Worm (Caenorhabditis elegans): Measurements from ENCODE around the gene F21A3.4.
A peak's percentile ranks its signal among the peaks of the same experiment; 100 is the strongest.

Gene F21A3.4

ce11 chrV:15505068-15505467 lies 31.4 kb upstream of the F21A3.4 start (continued):
- TF ChIP-seq attf-5 (GFP tag; optimal IDR thresholded peaks at IDR 0.05) (peak; percentile 7), ceh-58 (GFP tag; IDR thresholded peaks at IDR 0.05) (0 out of 2 replicates have a peak, but pooled peaks have one; percentile 62), F52B5.7 (tag; optimal IDR thresholded peaks at IDR 0.05) (peak; percentile 53), madf-8 (GFP tag; conservative IDR thresholded peaks at IDR 0.05) (no peak), nhr-120 (GFP tag; IDR thresholded peaks at IDR 0.05) (0 out of 2 replicates have a peak, but pooled peaks have one; percentile 30), lin-26 (GFP tag; IDR thresholded peaks at IDR 0.05) (peak; percentile 85), efl-1 (GFP tag; optimal IDR thresholded peaks at IDR 0.05) (no peak), F10E7.11 (tag; optimal IDR thresholded peaks at IDR 0.05) (no peak), F22D6.2 (tag; optimal IDR thresholded peaks at IDR 0.05) (no peak), C17E4.6 (GFP tag; IDR thresholded peaks at IDR 0.05) (no peak), ccch-3 (GFP tag; optimal IDR thresholded peaks at IDR 0.05) (no peak), B0019.2 (GFP tag; conservative IDR thresholded peaks at IDR 0.05) (no peak), ztf-6 (GFP tag; IDR thresholded peaks at IDR 0.05) (no peak), egrh-3 (GFP tag; IDR thresholded peaks at IDR 0.05) (no peak), D2030.7 (GFP tag; IDR thresholded peaks at IDR 0.05) (peak; percentile 75), tlf-1 (GFP tag; optimal IDR thresholded peaks at IDR 0.05) (no peak), Y56A3A.18 (GFP tag; IDR thresholded peaks at IDR 0.05) (peak; percentile 71; the same call in 1 of the 2 replicates), hmg-1.2 (GFP tag; IDR thresholded peaks at IDR 0.05) (peak; percentile 64), attf-3 (GFP tag; conservative IDR thresholded peaks at IDR 0.05) (no peak), fkh-3 (tag; optimal IDR thresholded peaks at IDR 0.05) (no peak), ekl-4 (GFP tag; IDR thresholded peaks at IDR 0.05) (0 out of 2 replicates have a peak, but pooled peaks have one; percentile 15), nhr-179 (tag; optimal IDR thresholded peaks at IDR 0.05) (no peak), mes-4 (tag; optimal IDR thresholded peaks at IDR 0.05) (no peak), ztf-26 (tag; optimal IDR thresholded peaks at IDR 0.05) (peak; percentile 22), rpc-1 (optimal IDR thresholded peaks at IDR 0.05) (peak; percentile 76), rpc-1 (tag; optimal IDR thresholded peaks at IDR 0.05) (peak; percentile 83), ZK185.1 (tag; optimal IDR thresholded peaks at IDR 0.05; ENCODE audit: poor library complexity, severe bottlenecking) (peak; percentile 24), nfya-1 (tag; optimal IDR thresholded peaks at IDR 0.05; ENCODE audit: borderline replicate concordance, insufficient read depth) (no peak), lin-40 (tag; optimal IDR thresholded peaks at IDR 0.05) (no peak), K11D2.4 (GFP tag; IDR thresholded peaks at IDR 0.05) (peak; percentile 43; the same call in 1 of the 2 replicates), sea-2 (GFP tag; IDR thresholded peaks at IDR 0.05) (no peak), mxl-1 (tag; optimal IDR thresholded peaks at IDR 0.05) (no peak), repo-1 (tag; optimal IDR thresholded peaks at IDR 0.05) (no peak), mcd-1 (GFP tag; IDR thresholded peaks at IDR 0.05) (peak; percentile 56; the same call in 1 of the 2 replicates), F55B11.4 (tag; optimal IDR thresholded peaks at IDR 0.05; ENCODE audit: borderline replicate concordance, insufficient read depth) (no peak), lag-1 (GFP tag; IDR thresholded peaks at IDR 0.05) (no peak), F57A8.1 (GFP tag; optimal IDR thresholded peaks at IDR 0.05) (no peak), him-1 (tag; optimal IDR thresholded peaks at IDR 0.05) (peak; percentile 20), dox-1 (GFP tag; IDR thresholded peaks at IDR 0.05) (peak; percentile 63), ama-1 (optimal IDR thresholded peaks at IDR 0.05) (no peak), ama-1 (GFP tag; optimal IDR thresholded peaks at IDR 0.05) (no peak), cebp-1 (GFP tag; IDR thresholded peaks at IDR 0.05) (peak; percentile 44; the same call in 1 of the 2 replicates), cebp-1 (tag; optimal IDR thresholded peaks at IDR 0.05) (no peak), rec-8 (tag; optimal IDR thresholded peaks at IDR 0.05) (no peak), tbp1 (GFP tag; optimal IDR thresholded peaks at IDR 0.05) (peak; percentile 93), madf-10 (tag; optimal IDR thresholded peaks at IDR 0.05) (no peak), die-1 (tag; optimal IDR thresholded peaks at IDR 0.05) (peak; percentile 31), xnd-1 (tag; optimal IDR thresholded peaks at IDR 0.05) (no peak), dpl-1 (GFP tag; optimal IDR thresholded peaks at IDR 0.05) (no peak), K12H6.12 (tag; optimal IDR thresholded peaks at IDR 0.05) (no peak)
